Worm (Caenorhabditis elegans): ENCODE results near the gene H23N18.5.

DNA sequence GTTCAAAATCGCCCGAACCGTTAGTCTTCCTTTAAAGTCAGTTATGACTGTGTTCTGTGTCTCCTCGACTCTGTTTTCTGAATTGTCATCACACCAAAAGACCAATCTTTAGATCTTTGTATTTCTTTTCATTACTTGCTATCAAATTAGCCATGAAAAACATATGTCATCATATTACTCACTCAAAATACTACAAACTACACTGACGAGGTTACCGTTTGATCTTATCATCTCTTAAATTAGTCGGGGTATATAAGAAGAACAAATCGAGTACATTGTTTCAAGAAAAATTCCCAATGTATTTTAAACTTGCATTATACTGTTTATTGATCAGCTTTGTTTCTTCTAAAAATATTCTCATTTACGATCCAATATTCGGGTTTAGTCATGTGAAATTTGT is 3.6 kb downstream of the H23N18.5 start, which contains the start of gene ugt-13:
- TF ChIP-seq zag-1 (tag; optimal IDR thresholded peaks at IDR 0.05): no peak
- no peak for TF ChIP-seq ztf-4 (tag; optimal IDR thresholded peaks at IDR 0.05)
- TF ChIP-seq ceh-82 (tag; optimal IDR thresholded peaks at IDR 0.05): no peak
- no peak for TF ChIP-seq snpc-4 (tag; optimal IDR thresholded peaks at IDR 0.05)
- TF ChIP-seq lsy-2 (tag; optimal IDR thresholded peaks at IDR 0.05): no peak
- peak; percentile 91 for TF ChIP-seq nhr-25 (tag; optimal IDR thresholded peaks at IDR 0.05)

All from whole organism, L2 larva.